Worm (Caenorhabditis elegans) whole organism, early embryonic: ENCODE data around the gene sqst-5.

Experiments
- ama-1 ChIP-seq: fragments of 150-350 bp; optimal IDR thresholded peaks from 2 replicates; lab custom pipeline; 2014
- ceh-13 ChIP-seq: fragments of 200-800 bp; sonication (Bioruptor generic); optimal IDR thresholded peaks from 2 replicates; lab custom pipeline; 2018; ENCODE audit warnings: mild to moderate bottlenecking, missing genetic modification characterization, missing compliant biosample characterization
- flt-1 ChIP-seq: fragments of 200-800 bp; sonication (Bioruptor generic); IDR thresholded peaks from 2 replicates; pipeline ENCODE4 v1.3.6; 2022; ENCODE audit warnings: missing genetic modification characterization, missing compliant biosample characterization
- scrt-1 ChIP-seq: fragments of 200-800 bp; sonication (Bioruptor generic); IDR thresholded peaks from 2 replicates; pipeline ENCODE4 v1.3.6; 2022; ENCODE audit warnings: missing genetic modification characterization, missing compliant biosample characterization
- tbx-11 ChIP-seq: fragments of 200-800 bp; sonication (Bioruptor generic); IDR thresholded peaks from 2 replicates; pipeline ENCODE4 v1.3.6; 2022; ENCODE audit warnings: missing genetic modification characterization, missing compliant biosample characterization
- tbx-37 ChIP-seq: fragments of 200-800 bp; sonication (Bioruptor generic); conservative IDR thresholded peaks from 2 replicates; pipeline ENCODE4 v1.3.6; 2022; ENCODE audit warnings: missing genetic modification reagents, missing genetic modification characterization, missing compliant biosample characterization
- tra-4 ChIP-seq: sonication (generic microtip); optimal IDR thresholded peaks from 2 replicates; lab custom pipeline; 2017; ENCODE audit warnings: missing genetic modification characterization, missing compliant biosample characterization

- TF ChIP-seq flt-1 (GFP tag; lab: Robert Waterston, UW) = no peak
- no peak for TF ChIP-seq tbx-37
- TF ChIP-seq ama-1 = no peak
- no peak for TF ChIP-seq tbx-11 (GFP tag; lab: Robert Waterston, UW)
- TF ChIP-seq tra-4 (tag; lab: Kevin White, UChicago) = no peak
- no peak for TF ChIP-seq scrt-1
- no peak for TF ChIP-seq ceh-13
These were observed 44.4 kb upstream of the sqst-5 start, which contains the start of gene sec-20 for ce11 chrIII:191803-192202.
